Fruit fly (Drosophila melanogaster) whole organism, embryonic: ENCODE measurements around the gene CG1074.

Experiments
- Abd-B ChIP-seq: fragments of 200-800 bp; sonication (Bioruptor generic); optimal IDR thresholded peaks from 2 replicates; lab custom pipeline; 2018; ENCODE audit warnings: missing biosample characterization, mild to moderate bottlenecking, missing genetic modification characterization, moderate library complexity
- Ada2b ChIP-seq: fragments of 200-800 bp; sonication (Bioruptor generic); IDR thresholded peaks from 2 replicates; pipeline ENCODE4 v1.3.6; 2022; ENCODE audit warnings: missing biosample characterization, missing genetic modification characterization
- Antp ChIP-seq: fragments of 200-800 bp; sonication (Bioruptor generic); optimal IDR thresholded peaks from 3 replicates; lab custom pipeline; 2016; ENCODE audit warnings: missing biosample characterization, missing genetic modification characterization
- BEAF-32 ChIP-seq: fragments of 200-800 bp; sonication (Bioruptor generic); optimal IDR thresholded peaks from 3 replicates; lab custom pipeline; 2017; ENCODE audit warnings: missing biosample characterization, missing genetic modification characterization, mild to moderate bottlenecking, moderate library complexity, missing genetic modification reagents
- CG11398 ChIP-seq: fragments of 200-800 bp; sonication (Bioruptor generic); optimal IDR thresholded peaks from 2 replicates; lab custom pipeline; 2016; ENCODE audit warnings: missing biosample characterization, missing genetic modification characterization
- CG15269 ChIP-seq: fragments of 200-800 bp; sonication (Bioruptor generic); optimal IDR thresholded peaks from 2 replicates; lab custom pipeline; 2018; ENCODE audit warnings: missing biosample characterization, mild to moderate bottlenecking, missing genetic modification characterization, moderate library complexity
- CG15696 ChIP-seq: fragments of 200-800 bp; sonication (Bioruptor generic); optimal IDR thresholded peaks from 2 replicates; lab custom pipeline; 2019; ENCODE audit warnings: missing biosample characterization, mild to moderate bottlenecking, missing genetic modification characterization, moderate library complexity
- CG1602 ChIP-seq: fragments of 200-800 bp; sonication (Bioruptor generic); optimal IDR thresholded peaks from 3 replicates; lab custom pipeline; 2016; ENCODE audit warnings: missing biosample characterization, missing genetic modification characterization
- CG17829 ChIP-seq: fragments of 200-800 bp; optimal IDR thresholded peaks from 2 replicates; lab custom pipeline; 2019; ENCODE audit warnings: missing biosample characterization, mild to moderate bottlenecking, missing genetic modification characterization, moderate library complexity
- CG18476 ChIP-seq: fragments of 200-800 bp; sonication (Bioruptor generic); optimal IDR thresholded peaks from 2 replicates; lab custom pipeline; 2016; ENCODE audit warnings: missing biosample characterization, mild to moderate bottlenecking, missing genetic modification characterization
- CG2678 ChIP-seq: fragments of 200-800 bp; sonication (Bioruptor generic); optimal IDR thresholded peaks from 3 replicates; lab custom pipeline; 2019; ENCODE audit warnings: missing biosample characterization, mild to moderate bottlenecking, missing genetic modification characterization, moderate library complexity
- CG43689 ChIP-seq: fragments of 200-800 bp; sonication (Bioruptor generic); IDR thresholded peaks from 2 replicates; pipeline ENCODE4 v1.3.6; 2022; ENCODE audit warnings: missing biosample characterization, missing genetic modification characterization
- CG8478 ChIP-seq: fragments of >200 bp; optimal IDR thresholded peaks from 2 replicates; lab custom pipeline; 2018
- CG9609 ChIP-seq: fragments of 200-800 bp; sonication (Bioruptor generic); optimal IDR thresholded peaks from 3 replicates; lab custom pipeline; 2016; ENCODE audit warnings: missing biosample characterization, missing genetic modification characterization
- CTCF ChIP-seq: fragments of 200-800 bp; sonication (Bioruptor generic); optimal IDR thresholded peaks from 2 replicates; lab custom pipeline; 2017; ENCODE audit warnings: missing biosample characterization, mild to moderate bottlenecking, missing genetic modification characterization, moderate library complexity
- Doc3 ChIP-seq: fragments of 200-800 bp; sonication (Bioruptor generic); IDR thresholded peaks from 3 replicates; pipeline ENCODE4 v1.3.6; 2022; ENCODE audit warnings: missing biosample characterization, missing genetic modification characterization; ENCODE audit not compliant: partially characterized antibody
- Fer1 ChIP-seq: fragments of 200-800 bp; sonication (Bioruptor generic); optimal IDR thresholded peaks from 2 replicates; lab custom pipeline; 2017; ENCODE audit warnings: missing biosample characterization, mild to moderate bottlenecking, missing genetic modification characterization
- Fer3 ChIP-seq: fragments of 200-800 bp; sonication (Bioruptor generic); optimal IDR thresholded peaks from 2 replicates; lab custom pipeline; 2018; ENCODE audit warnings: missing biosample characterization, mild to moderate bottlenecking, missing genetic modification characterization, moderate library complexity
- H2.0 ChIP-seq: fragments of 200-800 bp; sonication (Bioruptor generic); IDR thresholded peaks from 2 replicates; pipeline ENCODE4 v1.3.6; 2022; ENCODE audit warnings: missing biosample characterization, missing genetic modification characterization
- HHEX ChIP-seq: fragments of 200-800 bp; sonication (Bioruptor generic); optimal IDR thresholded peaks from 3 replicates; lab custom pipeline; 2017; ENCODE audit warnings: missing biosample characterization, mild to moderate bottlenecking, missing genetic modification characterization, missing genetic modification reagents
- HLH4C ChIP-seq: fragments of 200-800 bp; sonication (Bioruptor generic); IDR thresholded peaks from 3 replicates; pipeline ENCODE4 v1.3.6; 2022; ENCODE audit warnings: missing biosample characterization, missing genetic modification characterization; ENCODE audit not compliant: partially characterized antibody
- Lpt ChIP-seq: fragments of >200 bp; optimal IDR thresholded peaks from 2 replicates; lab custom pipeline; 2018; ENCODE audit warnings: missing biosample characterization, missing genetic modification characterization
- Opbp ChIP-seq: fragments of 200-800 bp; sonication (Bioruptor generic); IDR thresholded peaks from 3 replicates; pipeline ENCODE4 v1.3.6; 2022; ENCODE audit warnings: missing biosample characterization, missing genetic modification characterization; ENCODE audit not compliant: partially characterized antibody
- Scr ChIP-seq: fragments of 200-800 bp; sonication (Bioruptor generic); IDR thresholded peaks from 2 replicates; pipeline ENCODE4 v1.3.6; 2022; ENCODE audit warnings: missing biosample characterization, missing genetic modification characterization; ENCODE audit not compliant: partially characterized antibody
- TFAM ChIP-seq: fragments of 200-800 bp; sonication (Bioruptor generic); optimal IDR thresholded peaks from 2 replicates; lab custom pipeline; 2017; ENCODE audit warnings: missing biosample characterization, missing genetic modification characterization, inconsistent platforms
- al ChIP-seq: fragments of 200-800 bp; sonication (Bioruptor generic); IDR thresholded peaks from 2 replicates; pipeline ENCODE4 v1.3.6; 2022; ENCODE audit warnings: missing biosample characterization, missing genetic modification characterization
- amos ChIP-seq: fragments of 200-800 bp; sonication (Bioruptor generic); IDR thresholded peaks from 2 replicates; pipeline ENCODE4 v1.3.6; 2022; ENCODE audit warnings: missing biosample characterization, missing genetic modification characterization; ENCODE audit not compliant: partially characterized antibody
- ap ChIP-seq: fragments of 200-800 bp; sonication (Bioruptor generic); IDR thresholded peaks from 2 replicates; pipeline ENCODE4 v1.3.6; 2022; ENCODE audit warnings: missing biosample characterization, missing genetic modification characterization
- bab2 ChIP-seq: fragments of 200-800 bp; sonication (Bioruptor generic); optimal IDR thresholded peaks from 2 replicates; lab custom pipeline; 2016; ENCODE audit warnings: missing biosample characterization, missing genetic modification characterization
- bowl ChIP-seq: fragments of 200-800 bp; sonication (Bioruptor generic); IDR thresholded peaks from 2 replicates; pipeline ENCODE4 v1.3.6; 2022; ENCODE audit warnings: missing biosample characterization, missing genetic modification characterization
- cas ChIP-seq: fragments of 200-800 bp; sonication (Bioruptor generic); IDR thresholded peaks from 2 replicates; pipeline ENCODE4 v1.3.6; 2022; ENCODE audit warnings: missing biosample characterization, missing genetic modification characterization
- gem ChIP-seq: fragments of 200-800 bp; sonication (Bioruptor generic); optimal IDR thresholded peaks from 2 replicates; lab custom pipeline; 2019; ENCODE audit warnings: missing biosample characterization, mild to moderate bottlenecking, missing genetic modification characterization, moderate library complexity
- hb ChIP-seq: fragments of 200-800 bp; sonication (Bioruptor generic); IDR thresholded peaks from 3 replicates; pipeline ENCODE4 v1.3.6; 2022; ENCODE audit warnings: missing biosample characterization, missing genetic modification characterization; ENCODE audit not compliant: partially characterized antibody
- hbn ChIP-seq: fragments of 200-800 bp; sonication (Bioruptor generic); IDR thresholded peaks from 2 replicates; pipeline ENCODE4 v1.3.6; 2022; ENCODE audit warnings: missing biosample characterization, missing genetic modification characterization; ENCODE audit not compliant: partially characterized antibody
- inv ChIP-seq: fragments of 200-800 bp; sonication (Bioruptor generic); IDR thresholded peaks from 2 replicates; pipeline ENCODE4 v1.3.6; 2022; ENCODE audit warnings: missing biosample characterization, missing genetic modification characterization; ENCODE audit not compliant: partially characterized antibody
- jing ChIP-seq: fragments of 200-800 bp; sonication (Bioruptor generic); optimal IDR thresholded peaks from 2 replicates; lab custom pipeline; 2018; ENCODE audit warnings: missing biosample characterization, mild to moderate bottlenecking, missing genetic modification characterization
- kay ChIP-seq: fragments of 200-800 bp; sonication (Bioruptor generic); optimal IDR thresholded peaks from 2 replicates; lab custom pipeline; 2016; ENCODE audit warnings: missing biosample characterization, missing genetic modification characterization
- nerfin-1 ChIP-seq: fragments of 200-800 bp; sonication (Bioruptor generic); optimal IDR thresholded peaks from 3 replicates; lab custom pipeline; 2019; ENCODE audit warnings: missing biosample characterization, mild to moderate bottlenecking, missing genetic modification characterization, moderate library complexity
- nerfin-2 ChIP-seq: fragments of 200-800 bp; sonication (Bioruptor generic); IDR thresholded peaks from 2 replicates; pipeline ENCODE4 v1.3.6; 2022; ENCODE audit warnings: missing biosample characterization, missing genetic modification characterization; ENCODE audit not compliant: partially characterized antibody
- nom ChIP-seq: fragments of 200-800 bp; sonication (Bioruptor generic); optimal IDR thresholded peaks from 2 replicates; lab custom pipeline; 2017; ENCODE audit warnings: missing biosample characterization, missing genetic modification characterization, mild to moderate bottlenecking, moderate library complexity, missing genetic modification reagents
- otp ChIP-seq: fragments of 200-800 bp; sonication (Bioruptor generic); IDR thresholded peaks from 3 replicates; pipeline ENCODE4, ENCODE4 v1.3.6; 2022; ENCODE audit warnings: missing biosample characterization, missing genetic modification characterization
- pan ChIP-seq, 4 experiments: fragments of >200 bp in 3 of 4; fragments of 200-800 bp in 1 of 4; sonication (Bioruptor generic) in 1 of 4; optimal IDR thresholded peaks in 3 of 4; IDR thresholded peaks in 1 of 4; 2 replicates each; pipeline versions ENCODE4 v1.3.6 to Lab custom; 2017 to 2022; ENCODE audit warnings: missing biosample characterization in 2 of 4, missing genetic modification characterization in 2 of 4, mixed read lengths in 1 of 4
- phol ChIP-seq: fragments of 200-800 bp; sonication (Bioruptor generic); optimal IDR thresholded peaks from 3 replicates; lab custom pipeline; 2018; ENCODE audit warnings: missing biosample characterization, mild to moderate bottlenecking, missing genetic modification characterization, moderate library complexity
- run ChIP-seq: fragments of 200-800 bp; sonication (Bioruptor generic); optimal IDR thresholded peaks from 3 replicates; lab custom pipeline; 2018; ENCODE audit warnings: missing biosample characterization, mild to moderate bottlenecking, missing genetic modification characterization
- salm ChIP-seq: fragments of 200-800 bp; sonication (Bioruptor generic); optimal IDR thresholded peaks from 2 replicates; lab custom pipeline; 2018; ENCODE audit warnings: missing biosample characterization, mild to moderate bottlenecking, missing genetic modification characterization
- sc ChIP-seq, 3 experiments: fragments of >200 bp in 2 of 3; fragments of 200-800 bp in 1 of 3; sonication (Bioruptor generic) in 1 of 3; optimal IDR thresholded peaks; 2 replicates in 2 of 3; 3 replicates in 1 of 3; lab custom pipeline; 2017; ENCODE audit warnings: mild to moderate bottlenecking in 1 of 3, missing biosample characterization in 1 of 3, missing genetic modification characterization in 1 of 3, missing genetic modification reagents in 1 of 3
- sens ChIP-seq: fragments of 200-800 bp; sonication (Bioruptor generic); peaks from one replicate; lab custom pipeline; 2016; ENCODE audit warnings: missing biosample characterization, missing genetic modification characterization
- sna ChIP-seq: fragments of 200-800 bp; sonication (Bioruptor generic); IDR thresholded peaks from 2 replicates; pipeline ENCODE4 v1.3.6; 2022; ENCODE audit warnings: missing biosample characterization, missing genetic modification characterization; ENCODE audit not compliant: partially characterized antibody
- sr ChIP-seq: fragments of 200-800 bp; sonication (Bioruptor generic); IDR thresholded peaks from 3 replicates; pipeline ENCODE4 v1.3.6; 2022; ENCODE audit warnings: missing biosample characterization, missing genetic modification characterization
- zfh1 ChIP-seq: fragments of 200-800 bp; sonication (Bioruptor generic); IDR thresholded peaks from 3 replicates; pipeline ENCODE4 v1.3.6; 2022; ENCODE audit warnings: missing biosample characterization, missing genetic modification characterization

Gene CG1074

DNA sequence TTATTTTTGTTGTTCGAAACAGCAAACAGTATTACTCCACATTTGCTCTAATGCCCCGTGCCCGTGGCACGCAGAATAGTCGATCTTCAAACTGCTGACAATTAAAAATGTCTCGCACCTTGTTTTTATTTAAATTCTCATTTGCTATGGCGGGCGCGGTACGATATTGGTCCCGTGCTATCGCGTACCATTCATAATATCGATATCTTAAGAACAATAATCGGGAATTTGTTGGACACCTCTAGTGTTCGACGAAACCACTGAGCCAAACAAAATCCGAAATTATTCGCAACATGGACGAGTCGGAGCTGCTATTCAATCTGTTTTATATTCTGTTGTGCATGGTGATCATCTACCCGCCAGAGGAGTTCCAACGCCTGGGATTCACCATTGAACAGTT is 43.6 kb upstream of the CG1074 start, which contains the start of gene CG14646 (continued):
- TF ChIP-seq amos (GFP tag; lab: Robert Waterston, UW) (peak; percentile 92), CG15696 (no peak), ap (GFP tag; lab: Robert Waterston, UW) (no peak), nom (GFP tag; lab: Kevin White, UChicago) (no peak), Lpt (no peak), inv (GFP tag; lab: Robert Waterston, UW) (peak; percentile 65), CG11398 (GFP tag; lab: Kevin White, UChicago) (peak; percentile 2), run (no peak), CG15269 (no peak), CTCF (GFP tag; lab: Kevin White, UChicago) (no peak), gem (tag; lab: Kevin White, UChicago) (no peak), zfh1 (no peak), HHEX (GFP tag; lab: Kevin White, UChicago) (no peak), jing (no peak), Antp (GFP tag; lab: Kevin White, UChicago) (no peak), BEAF-32 (GFP tag; lab: Kevin White, UChicago) (peak; percentile 84), nerfin-2 (GFP tag; lab: Robert Waterston, UW) (peak; percentile 70), al (GFP tag; lab: Robert Waterston, UW) (no peak), CG8478 (no peak), HLH4C (GFP tag; lab: Robert Waterston, UW) (peak; percentile 83), CG9609 (GFP tag; lab: Kevin White, UChicago) (no peak), sc (optimal IDR thresholded peaks at IDR 0.05; lab: Kevin White, UChicago) (no peak), sc (GFP tag; optimal IDR thresholded peaks at IDR 0.05; lab: Kevin White, UChicago) (no peak), Opbp (peak; percentile 82; the same call in 2 of the 3 replicates), bab2 (GFP tag; lab: Kevin White, UChicago) (no peak), CG43689 (GFP tag; lab: Robert Waterston, UW) (no peak), Scr (GFP tag; lab: Robert Waterston, UW) (peak; percentile 87), pan (optimal IDR thresholded peaks at IDR 0.05; lab: Kevin White, UChicago) (no peak), pan (GFP tag; optimal IDR thresholded peaks at IDR 0.05 in 1 of 2, IDR thresholded peaks at IDR 0.05 in 1 of 2) (no peak), hb (GFP tag; lab: Robert Waterston, UW) (peak; percentile 78), sens (GFP tag; lab: Kevin White, UChicago) (peak; percentile 13), phol (tag; lab: Kevin White, UChicago) (peak; percentile 29), sna (GFP tag; lab: Robert Waterston, UW) (peak; percentile 78), H2.0 (GFP tag; lab: Robert Waterston, UW) (no peak), sr (no peak), Ada2b (GFP tag; lab: Robert Waterston, UW) (no peak), Fer1 (peak; percentile 3), cas (GFP tag; lab: Robert Waterston, UW) (no peak), salm (tag; lab: Kevin White, UChicago) (no peak), TFAM (no peak), hbn (peak; percentile 93), CG1602 (no peak), Fer3 (no peak), CG18476 (GFP tag; lab: Kevin White, UChicago) (no peak), otp (no peak), nerfin-1 (tag; lab: Kevin White, UChicago) (no peak), Abd-B (no peak), Doc3 (GFP tag; lab: Robert Waterston, UW) (peak; percentile 87), CG2678 (tag; lab: Kevin White, UChicago) (no peak), bowl (no peak), kay (no peak), CG17829 (tag; lab: Kevin White, UChicago) (peak; percentile 8)
